Worm (Caenorhabditis elegans): ENCODE data around the gene vab-2.

Gene vab-2

DNA sequence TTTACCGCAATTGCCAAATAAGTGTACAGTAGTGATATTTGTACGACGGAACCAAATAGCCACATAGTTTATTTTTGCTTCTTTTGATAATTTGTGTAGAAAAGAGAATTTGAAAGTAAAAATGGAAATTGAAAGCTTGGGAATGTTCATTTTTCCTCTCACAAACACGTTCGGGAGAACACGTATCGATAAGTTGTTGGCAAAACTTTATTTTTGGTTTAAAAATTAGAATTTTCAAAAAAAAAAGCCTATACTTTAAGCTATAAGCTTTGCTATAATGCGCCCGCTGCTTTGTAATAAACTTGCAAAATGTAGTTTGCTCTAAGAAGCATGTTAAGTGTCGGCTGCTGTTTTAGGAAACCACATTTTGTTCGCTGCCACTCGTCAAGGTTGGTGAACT, 11.3 kb downstream of the vab-2 start, which contains the start of gene Y37E11AR.7:
Y37E11AR.7 (minus strand) TSS at position 101 of the 400 bp plus-strand sequence.
- TF ChIP-seq nhr-43 (tag; optimal IDR thresholded peaks at IDR 0.05; ENCODE audit: poor library complexity, severe bottlenecking) = no peak

DNA sequence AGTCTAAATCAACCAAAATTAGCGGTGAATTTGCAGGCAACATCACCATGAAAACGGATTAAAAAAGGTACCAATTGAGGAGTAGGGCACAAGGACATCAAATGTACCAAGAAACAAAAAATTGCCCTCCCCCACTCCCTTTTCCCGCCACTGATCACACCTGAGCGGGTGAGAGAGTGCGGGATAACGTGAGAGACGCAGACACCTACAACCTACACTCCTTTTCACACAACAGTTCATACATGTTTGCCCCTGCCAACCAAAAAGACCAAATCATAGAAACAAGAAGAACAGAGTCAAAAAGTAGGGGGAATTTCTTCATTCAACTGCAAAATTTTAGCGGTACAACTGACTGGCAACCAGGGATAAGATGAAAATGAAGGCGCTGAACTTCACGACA, 14.3 kb downstream of the vab-2 start:
- TF ChIP-seq elt-3 (tag; optimal IDR thresholded peaks at IDR 0.05) (no peak), elt-1 (tag; optimal IDR thresholded peaks at IDR 0.05) (no peak), ztf-11 (tag; optimal IDR thresholded peaks at IDR 0.05) (no peak), lin-39 (tag; optimal IDR thresholded peaks at IDR 0.05) (no peak), nhr-28 (tag; optimal IDR thresholded peaks at IDR 0.05) (no peak), daf-12 (tag; optimal IDR thresholded peaks at IDR 0.05) (no peak), aly-2 (tag; optimal IDR thresholded peaks at IDR 0.05) (no peak), pha-4 (tag; optimal IDR thresholded peaks at IDR 0.05) (no peak), nhr-67 (tag; optimal IDR thresholded peaks at IDR 0.05) (no peak)

DNA sequence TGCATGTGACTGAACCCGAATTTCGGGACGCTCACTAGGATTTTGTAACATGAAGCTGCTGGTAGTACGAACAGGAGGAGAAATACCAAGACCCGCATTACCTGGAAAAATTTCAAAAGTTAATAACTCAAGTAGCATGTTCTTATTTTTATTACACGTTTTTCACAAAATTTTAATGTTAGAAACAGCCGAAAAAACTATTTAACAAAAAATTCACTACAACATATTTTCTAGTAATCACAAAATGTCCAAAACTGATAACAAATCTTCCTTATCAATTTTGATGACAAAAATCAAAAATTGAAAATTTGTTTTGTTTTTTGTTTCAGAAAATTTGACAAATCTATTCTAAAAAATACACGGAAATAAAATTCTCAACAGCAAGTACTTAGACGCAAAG, 15.6 kb downstream of the vab-2 start, which contains the start of gene ugt-45:
ugt-45 (minus strand) TSS at position 101 of the 400 bp plus-strand sequence.
- TF ChIP-seq ZK546.5 (tag; optimal IDR thresholded peaks at IDR 0.05) = no peak
- TF ChIP-seq nhr-11 (tag; optimal IDR thresholded peaks at IDR 0.05) = no peak
- no peak for TF ChIP-seq nhr-12 (tag; optimal IDR thresholded peaks at IDR 0.05)
- TF ChIP-seq elt-1 (tag; optimal IDR thresholded peaks at IDR 0.05) = no peak
- no peak for TF ChIP-seq pha-4 (tag; optimal IDR thresholded peaks at IDR 0.05)
- TF ChIP-seq daf-12 (tag; optimal IDR thresholded peaks at IDR 0.05) = no peak
- TF ChIP-seq pqm-1 (tag; optimal IDR thresholded peaks at IDR 0.05) = no peak
- TF ChIP-seq nhr-237 (tag; optimal IDR thresholded peaks at IDR 0.05) = no peak
- no peak for TF ChIP-seq skn-1 (tag; optimal IDR thresholded peaks at IDR 0.05)
- no peak for TF ChIP-seq snpc-4 (tag; optimal IDR thresholded peaks at IDR 0.05)
- no peak for TF ChIP-seq tbx-2 (tag; optimal IDR thresholded peaks at IDR 0.05)
- TF ChIP-seq mml-1 (tag; optimal IDR thresholded peaks at IDR 0.05) = no peak
- no peak for TF ChIP-seq ceh-9 (tag; optimal IDR thresholded peaks at IDR 0.05)
- TF ChIP-seq jun-1 (tag; optimal IDR thresholded peaks at IDR 0.05) = no peak
- TF ChIP-seq nhr-23 (tag; optimal IDR thresholded peaks at IDR 0.05) = no peak
- TF ChIP-seq nhr-76 (tag; optimal IDR thresholded peaks at IDR 0.05) = no peak
- TF ChIP-seq egl-27 (tag; optimal IDR thresholded peaks at IDR 0.05) = no peak

DNA sequence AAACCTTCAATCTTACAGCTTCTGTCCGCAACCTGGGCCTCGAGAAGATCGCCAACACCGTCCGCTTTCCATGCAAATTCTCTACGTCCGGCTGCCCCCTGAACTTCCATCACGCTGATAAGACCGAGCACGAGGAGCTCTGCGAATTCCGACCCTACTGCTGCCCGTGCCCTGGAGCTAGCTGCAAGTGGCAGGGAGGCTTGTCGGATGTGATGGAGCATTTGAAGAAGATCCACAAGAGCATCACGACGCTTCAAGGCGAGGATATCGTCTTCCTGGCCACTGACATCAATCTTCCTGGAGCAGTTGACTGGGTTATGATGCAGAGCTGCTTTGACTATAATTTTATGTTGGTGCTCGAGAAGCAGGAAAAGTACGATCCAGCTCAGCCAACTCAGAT, 20.8 kb downstream of the vab-2 start:
- TF ChIP-seq mml-1 (tag; optimal IDR thresholded peaks at IDR 0.05) (no peak), nhr-76 (tag; optimal IDR thresholded peaks at IDR 0.05) (no peak), nhr-237 (tag; optimal IDR thresholded peaks at IDR 0.05) (no peak)

DNA sequence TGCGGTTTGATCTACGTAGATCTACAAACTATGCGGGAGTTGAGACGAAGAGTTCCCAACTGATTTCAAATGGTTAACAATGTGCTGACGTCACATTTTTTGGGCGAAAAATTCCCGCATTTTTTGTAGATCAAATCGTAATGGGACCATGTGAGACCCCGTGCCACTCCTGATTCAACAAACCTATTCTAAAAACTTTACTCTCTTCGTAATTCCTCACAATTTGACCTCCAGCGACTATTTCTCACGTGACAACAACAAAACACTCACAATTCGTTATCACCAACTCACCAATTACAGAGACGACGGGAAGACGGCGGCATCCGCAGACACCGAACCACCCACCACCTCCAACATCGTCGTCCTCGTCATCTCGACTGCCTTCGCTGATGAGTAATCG, 22.9 kb downstream of the vab-2 start, which contains the start of gene siah-1:
siah-1 (plus strand) TSS at position 301 of the 400 bp plus-strand sequence.
- TF ChIP-seq elt-2 (tag; optimal IDR thresholded peaks at IDR 0.05) (peak; percentile 25), pqm-1 (tag; optimal IDR thresholded peaks at IDR 0.05) (peak; percentile 22), nhr-23 (tag; optimal IDR thresholded peaks at IDR 0.05) (no peak)

DNA sequence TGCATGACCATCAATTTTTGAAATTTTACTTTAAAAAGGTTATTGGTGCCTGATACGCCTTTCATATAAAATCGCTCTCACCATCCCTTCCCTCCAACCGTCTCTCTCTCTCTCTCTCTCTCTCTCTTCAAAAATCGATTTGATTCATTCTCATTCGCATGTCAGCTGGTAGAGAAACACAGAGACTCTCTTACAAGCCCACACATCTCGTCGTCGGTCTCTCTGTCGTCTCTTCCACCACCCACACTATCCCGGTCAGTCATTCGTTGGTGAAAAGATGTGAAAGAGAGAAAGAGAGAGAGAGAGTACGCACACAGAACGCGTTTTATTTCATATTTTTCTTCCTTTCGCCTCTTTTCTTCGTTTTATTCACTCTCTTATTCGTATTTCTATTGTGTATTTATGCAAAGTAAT, 24.2 kb downstream of the vab-2 start:
- TF ChIP-seq egl-27 (tag; optimal IDR thresholded peaks at IDR 0.05) (no peak), nhr-12 (tag; optimal IDR thresholded peaks at IDR 0.05) (no peak), snpc-4 (tag; optimal IDR thresholded peaks at IDR 0.05) (peak; percentile 36), eor-1 (tag; optimal IDR thresholded peaks at IDR 0.05) (no peak), fos-1 (tag; optimal IDR thresholded peaks at IDR 0.05) (no peak), ceh-28 (tag; optimal IDR thresholded peaks at IDR 0.05) (peak; percentile 95), tbx-2 (tag; optimal IDR thresholded peaks at IDR 0.05) (peak; percentile 60), lin-39 (tag; optimal IDR thresholded peaks at IDR 0.05) (peak; percentile 82), lin-15B (tag; optimal IDR thresholded peaks at IDR 0.05) (peak; percentile 78), nhr-25 (tag; optimal IDR thresholded peaks at IDR 0.05) (peak; percentile 88), jun-1 (tag; optimal IDR thresholded peaks at IDR 0.05) (peak; percentile 85), ama-1 (optimal IDR thresholded peaks at IDR 0.05) (peak; percentile 31), ceh-9 (tag; optimal IDR thresholded peaks at IDR 0.05) (no peak), nhr-28 (tag; optimal IDR thresholded peaks at IDR 0.05) (no peak), skn-1 (tag; optimal IDR thresholded peaks at IDR 0.05) (peak; percentile 80), pqm-1 (tag; optimal IDR thresholded peaks at IDR 0.05) (peak; percentile 72), nhr-43 (tag; optimal IDR thresholded peaks at IDR 0.05; ENCODE audit: poor library complexity, severe bottlenecking) (peak; percentile 51), nhr-23 (tag; optimal IDR thresholded peaks at IDR 0.05) (peak; percentile 75), mdl-1 (tag; optimal IDR thresholded peaks at IDR 0.05) (peak; percentile 33), ceh-16 (tag; optimal IDR thresholded peaks at IDR 0.05) (no peak), pha-4 (tag; optimal IDR thresholded peaks at IDR 0.05) (peak; percentile 75), ztf-11 (tag; optimal IDR thresholded peaks at IDR 0.05) (no peak), lsy-12 (tag; optimal IDR thresholded peaks at IDR 0.05) (peak; percentile 48), unc-62 (GFP tag; optimal IDR thresholded peaks at IDR 0.05) (no peak), ZK546.5 (tag; optimal IDR thresholded peaks at IDR 0.05) (no peak), R02D3.7 (tag; optimal IDR thresholded peaks at IDR 0.05) (peak; percentile 60), daf-12 (tag; optimal IDR thresholded peaks at IDR 0.05) (no peak), nhr-77 (tag; optimal IDR thresholded peaks at IDR 0.05) (peak; percentile 10), nfya-1 (tag; optimal IDR thresholded peaks at IDR 0.05; ENCODE audit: insufficient read depth) (peak; percentile 93), aly-2 (tag; optimal IDR thresholded peaks at IDR 0.05) (no peak), elt-2 (tag; optimal IDR thresholded peaks at IDR 0.05) (peak; percentile 66), hmg-11 (tag; optimal IDR thresholded peaks at IDR 0.05) (peak; percentile 90), egl-5 (tag; optimal IDR thresholded peaks at IDR 0.05) (peak; percentile 86)

Data from whole organism, L3 larva.